Fruit fly (Drosophila melanogaster) whole organism, embryonic: ENCODE data around the gene CG32281.

Source experiments
- ATbp ChIP-seq: fragments of 200-800 bp; sonication (Bioruptor generic); optimal IDR thresholded peaks from 2 replicates; lab custom pipeline; 2017; ENCODE audit warnings: missing biosample characterization, mild to moderate bottlenecking, missing genetic modification characterization, missing genetic modification reagents
- Blimp-1 ChIP-seq: fragments of 200-800 bp; sonication (Bioruptor generic); optimal IDR thresholded peaks from 3 replicates; lab custom pipeline; 2018; ENCODE audit warnings: missing biosample characterization, missing genetic modification characterization, mild to moderate bottlenecking, moderate library complexity, missing genetic modification reagents
- CG10209 ChIP-seq: fragments of 200-800 bp; sonication (Bioruptor generic); optimal IDR thresholded peaks from 3 replicates; lab custom pipeline; 2017; ENCODE audit warnings: missing biosample characterization, mild to moderate bottlenecking, missing genetic modification characterization, missing genetic modification reagents
- CG10267 ChIP-seq: fragments of 200-800 bp; sonication (Bioruptor generic); optimal IDR thresholded peaks from 2 replicates; lab custom pipeline; 2018; ENCODE audit warnings: missing biosample characterization, mild to moderate bottlenecking, missing genetic modification characterization, moderate library complexity
- CG12104 ChIP-seq: fragments of 200-800 bp; sonication (Bioruptor generic); optimal IDR thresholded peaks from 3 replicates; lab custom pipeline; 2016; ENCODE audit warnings: missing biosample characterization, missing genetic modification characterization
- CG12659 ChIP-seq: fragments of 200-800 bp; sonication (Bioruptor generic); optimal IDR thresholded peaks from 3 replicates; lab custom pipeline; 2017; ENCODE audit warnings: mild to moderate bottlenecking, missing biosample characterization, missing genetic modification reagents, missing genetic modification characterization
- CG13424 ChIP-seq: fragments of 200-800 bp; sonication (Bioruptor generic); optimal IDR thresholded peaks from 2 replicates; lab custom pipeline; 2019; ENCODE audit warnings: missing biosample characterization, mild to moderate bottlenecking, missing genetic modification characterization, moderate library complexity
- CG13775 ChIP-seq: fragments of 200-800 bp; sonication (Bioruptor generic); optimal IDR thresholded peaks from 3 replicates; lab custom pipeline; 2017; ENCODE audit warnings: missing biosample characterization, mild to moderate bottlenecking, missing genetic modification characterization
- CG14965 ChIP-seq: fragments of 200-800 bp; sonication (Bioruptor generic); optimal IDR thresholded peaks from 2 replicates; lab custom pipeline; 2016; ENCODE audit warnings: missing biosample characterization, missing genetic modification characterization, borderline replicate concordance
- CG15601 ChIP-seq: fragments of 200-800 bp; sonication (Bioruptor generic); optimal IDR thresholded peaks from 3 replicates; lab custom pipeline; 2019; ENCODE audit warnings: missing biosample characterization, mild to moderate bottlenecking, missing genetic modification characterization, moderate library complexity
- CG15696 ChIP-seq: fragments of 200-800 bp; sonication (Bioruptor generic); optimal IDR thresholded peaks from 2 replicates; lab custom pipeline; 2019; ENCODE audit warnings: missing biosample characterization, mild to moderate bottlenecking, missing genetic modification characterization, moderate library complexity
- CG1603 ChIP-seq: fragments of 200-800 bp; sonication (Bioruptor generic); optimal IDR thresholded peaks from 2 replicates; lab custom pipeline; 2019; ENCODE audit warnings: missing biosample characterization, mild to moderate bottlenecking, missing genetic modification characterization, moderate library complexity
- CG16779 ChIP-seq: fragments of 200-800 bp; sonication (Bioruptor generic); IDR thresholded peaks from 2 replicates; pipeline ENCODE4 v1.3.6; 2022; ENCODE audit warnings: missing biosample characterization, missing genetic modification characterization
- CG16815 ChIP-seq: fragments of 200-800 bp; sonication (Bioruptor generic); optimal IDR thresholded peaks from 3 replicates; lab custom pipeline; 2017; ENCODE audit warnings: missing biosample characterization, mild to moderate bottlenecking, missing genetic modification characterization
- CG18476 ChIP-seq: fragments of 200-800 bp; sonication (Bioruptor generic); optimal IDR thresholded peaks from 2 replicates; lab custom pipeline; 2016; ENCODE audit warnings: missing biosample characterization, mild to moderate bottlenecking, missing genetic modification characterization
- CG2116 ChIP-seq: fragments of 200-800 bp; sonication (Bioruptor generic); optimal IDR thresholded peaks from 3 replicates; lab custom pipeline; 2018; ENCODE audit warnings: missing biosample characterization, mild to moderate bottlenecking, missing genetic modification characterization
- CG30403 ChIP-seq: fragments of 200-800 bp; sonication (Bioruptor generic); optimal IDR thresholded peaks from 3 replicates; lab custom pipeline; 2016; ENCODE audit warnings: missing biosample characterization, missing genetic modification characterization
- CG32532 ChIP-seq: fragments of 200-800 bp; sonication (Bioruptor generic); IDR thresholded peaks from 2 replicates; pipeline ENCODE4 v1.3.6; 2022; ENCODE audit warnings: missing biosample characterization, missing genetic modification characterization
- CG34376 ChIP-seq: fragments of 200-800 bp; sonication (Bioruptor generic); optimal IDR thresholded peaks from 2 replicates; lab custom pipeline; 2018; ENCODE audit warnings: missing biosample characterization, mild to moderate bottlenecking, missing genetic modification characterization
- CG6791 ChIP-seq: fragments of 200-800 bp; sonication (Bioruptor generic); IDR thresholded peaks from 3 replicates; pipeline ENCODE4 v1.3.6; 2022; ENCODE audit warnings: missing biosample characterization, missing genetic modification characterization; ENCODE audit not compliant: partially characterized antibody
- CG8478 ChIP-seq: fragments of >200 bp; optimal IDR thresholded peaks from 2 replicates; lab custom pipeline; 2018
- CG8924 ChIP-seq: fragments of 200-800 bp; optimal IDR thresholded peaks from 3 replicates; lab custom pipeline; 2019; ENCODE audit warnings: missing biosample characterization, mild to moderate bottlenecking, missing genetic modification characterization, moderate library complexity
- Dek ChIP-seq: fragments of 200-800 bp; sonication (Bioruptor generic); optimal IDR thresholded peaks from 3 replicates; lab custom pipeline; 2019; ENCODE audit warnings: missing biosample characterization, mild to moderate bottlenecking, missing genetic modification characterization, moderate library complexity
- E2f2 ChIP-seq: fragments of 200-800 bp; sonication (Bioruptor generic); IDR thresholded peaks from 2 replicates; pipeline ENCODE4 v1.3.6; 2022; ENCODE audit warnings: missing biosample characterization, missing genetic modification characterization
- Hsf ChIP-seq: fragments of 200-800 bp; sonication (Bioruptor generic); optimal IDR thresholded peaks from 3 replicates; lab custom pipeline; 2016; ENCODE audit warnings: missing biosample characterization, missing genetic modification characterization
- Med ChIP-seq: fragments of 200-800 bp; sonication (Bioruptor generic); peaks from one replicate; lab custom pipeline; 2016; ENCODE audit warnings: missing biosample characterization, missing genetic modification characterization, mild to moderate bottlenecking, inconsistent platforms, moderate library complexity
- Mes4 ChIP-seq: fragments of 200-800 bp; sonication (Bioruptor generic); optimal IDR thresholded peaks from 2 replicates; lab custom pipeline; 2016; ENCODE audit warnings: missing biosample characterization, missing genetic modification characterization
- NC2β ChIP-seq: fragments of 200-800 bp; sonication (Bioruptor generic); optimal IDR thresholded peaks from 2 replicates; lab custom pipeline; 2016; ENCODE audit warnings: missing biosample characterization, missing genetic modification characterization
- Rfx ChIP-seq: fragments of 200-800 bp; sonication (Bioruptor generic); IDR thresholded peaks from 2 replicates; pipeline ENCODE4 v1.3.6; 2022; ENCODE audit warnings: missing biosample characterization, missing genetic modification characterization
- Ssrp ChIP-seq: fragments of 200-800 bp; sonication (Bioruptor generic); optimal IDR thresholded peaks from 2 replicates; lab custom pipeline; 2018; ENCODE audit warnings: missing biosample characterization, mild to moderate bottlenecking, missing genetic modification characterization, moderate library complexity
- Tbp ChIP-seq: fragments of >200 bp; optimal IDR thresholded peaks from 2 replicates; lab custom pipeline; 2018; ENCODE audit warnings: missing biosample characterization, missing genetic modification characterization
- Xbp1 ChIP-seq: fragments of 200-800 bp; sonication (Bioruptor generic); optimal IDR thresholded peaks from 3 replicates; lab custom pipeline; 2016; ENCODE audit warnings: missing biosample characterization, mild to moderate bottlenecking, missing genetic modification characterization
- Xrp1 ChIP-seq: fragments of 200-800 bp; sonication (Bioruptor generic); IDR thresholded peaks from 2 replicates; pipeline ENCODE4 v1.3.6; 2022; ENCODE audit warnings: missing biosample characterization, missing genetic modification characterization
- ac ChIP-seq: fragments of 200-800 bp; sonication (Bioruptor generic); optimal IDR thresholded peaks from 3 replicates; lab custom pipeline; 2017; ENCODE audit warnings: missing biosample characterization, mild to moderate bottlenecking, missing genetic modification characterization
- amos ChIP-seq: fragments of 200-800 bp; sonication (Bioruptor generic); IDR thresholded peaks from 2 replicates; pipeline ENCODE4 v1.3.6; 2022; ENCODE audit warnings: missing biosample characterization, missing genetic modification characterization; ENCODE audit not compliant: partially characterized antibody
- crp ChIP-seq, 2 experiments: fragments of 200-800 bp; sonication (Bioruptor generic); optimal IDR thresholded peaks; 2 replicates in 1 of 2; 3 replicates in 1 of 2; lab custom pipeline; 2017; ENCODE audit warnings: missing biosample characterization in 2 of 2, missing genetic modification characterization in 2 of 2, mild to moderate bottlenecking in 1 of 2, moderate library complexity in 1 of 2
- insv ChIP-seq, 2 experiments: fragments of 200-800 bp; sonication (Bioruptor generic); optimal IDR thresholded peaks; 3 replicates each; lab custom pipeline; 2016 to 2018; ENCODE audit warnings: missing biosample characterization in 2 of 2, missing genetic modification characterization in 2 of 2
- lilli ChIP-seq: fragments of 200-800 bp; sonication (Bioruptor generic); optimal IDR thresholded peaks from 3 replicates; lab custom pipeline; 2016; ENCODE audit warnings: missing biosample characterization, missing genetic modification characterization
- mld ChIP-seq: fragments of 200-800 bp; sonication (Bioruptor generic); IDR thresholded peaks from 3 replicates; pipeline ENCODE4 v1.3.6; 2022; ENCODE audit warnings: missing biosample characterization, missing genetic modification characterization; ENCODE audit not compliant: partially characterized antibody
- odd ChIP-seq: fragments of 200-800 bp; sonication (Bioruptor generic); optimal IDR thresholded peaks from 2 replicates; lab custom pipeline; 2017; ENCODE audit warnings: missing biosample characterization, mild to moderate bottlenecking, missing genetic modification characterization
- repo ChIP-seq: fragments of 200-800 bp; sonication (Bioruptor generic); optimal IDR thresholded peaks from 2 replicates; lab custom pipeline; 2016; ENCODE audit warnings: missing biosample characterization, missing genetic modification characterization
- row ChIP-seq: fragments of 200-800 bp; sonication (Bioruptor generic); IDR thresholded peaks from 3 replicates; pipeline ENCODE4 v1.3.6; 2022; ENCODE audit warnings: missing biosample characterization, missing genetic modification characterization
- sens-2 ChIP-seq: fragments of 200-800 bp; sonication (Bioruptor generic); IDR thresholded peaks from 2 replicates; pipeline ENCODE4 v1.3.6; 2022; ENCODE audit warnings: missing biosample characterization, missing genetic modification characterization
- sima ChIP-seq: fragments of 200-800 bp; sonication (Bioruptor generic); optimal IDR thresholded peaks from 2 replicates; lab custom pipeline; 2016; ENCODE audit warnings: missing biosample characterization, missing genetic modification characterization
- sna ChIP-seq: fragments of 200-800 bp; sonication (Bioruptor generic); IDR thresholded peaks from 2 replicates; pipeline ENCODE4 v1.3.6; 2022; ENCODE audit warnings: missing biosample characterization, missing genetic modification characterization; ENCODE audit not compliant: partially characterized antibody
- stwl ChIP-seq: fragments of 200-800 bp; sonication (Bioruptor generic); optimal IDR thresholded peaks from 3 replicates; lab custom pipeline; 2018; ENCODE audit warnings: missing biosample characterization, mild to moderate bottlenecking, missing genetic modification characterization, moderate library complexity
- sug ChIP-seq: fragments of 200-800 bp; optimal IDR thresholded peaks from 2 replicates; lab custom pipeline; 2019; ENCODE audit warnings: missing biosample characterization, mild to moderate bottlenecking, missing genetic modification characterization, moderate library complexity
- usp ChIP-seq: fragments of >200 bp; optimal IDR thresholded peaks from 2 replicates; lab custom pipeline; 2017; ENCODE audit warnings: missing biosample characterization, missing genetic modification characterization
- zen ChIP-seq: fragments of 200-800 bp; sonication (Bioruptor generic); optimal IDR thresholded peaks from 3 replicates; lab custom pipeline; 2018; ENCODE audit warnings: missing biosample characterization, mild to moderate bottlenecking, missing genetic modification characterization, moderate library complexity

CG32281 gene

dm6 chr3L:3143383-3143962, 25.7 kb upstream of the CG32281 start, which contains the start of the genes CG11537 and Alg2 (continued):
- TF ChIP-seq CG1603 (tag; lab: Kevin White, UChicago) (peak; percentile 28), sug (tag; lab: Kevin White, UChicago) (peak; percentile 4), ac (GFP tag; lab: Kevin White, UChicago) (no peak), CG34376 (no peak), Hsf (GFP tag; lab: Kevin White, UChicago) (no peak), row (GFP tag; lab: Robert Waterston, UW) (peak; percentile 62; the same call in 2 of the 3 replicates), CG18476 (GFP tag; lab: Kevin White, UChicago) (peak; percentile 12), CG12659 (peak; percentile 49), Rfx (GFP tag; lab: Robert Waterston, UW) (peak; percentile 56), repo (GFP tag; lab: Kevin White, UChicago) (no peak), CG10209 (GFP tag; lab: Kevin White, UChicago) (peak; percentile 34), sens-2 (GFP tag; lab: Robert Waterston, UW) (no peak), usp (GFP tag; lab: Kevin White, UChicago) (no peak), CG6791 (no peak), Xbp1 (GFP tag; lab: Kevin White, UChicago) (peak; percentile 34), mld (GFP tag; lab: Robert Waterston, UW) (no peak), amos (peak; percentile 28; the same call in 1 of the 2 replicates), Xrp1 (GFP tag; lab: Robert Waterston, UW) (peak; percentile 17; the same call in 1 of the 2 replicates), Med (GFP tag; lab: Kevin White, UChicago) (peak; percentile 29), Blimp-1 (GFP tag; lab: Kevin White, UChicago) (peak; percentile 21), CG16815 (GFP tag; lab: Kevin White, UChicago) (no peak), CG32532 (GFP tag; lab: Robert Waterston, UW) (peak; percentile 52), sima (GFP tag; lab: Kevin White, UChicago) (no peak), zen (no peak), CG8478 (lab: Kevin White, UChicago) (no peak), CG13424 (tag; lab: Kevin White, UChicago) (peak; percentile 24), CG15601 (tag; lab: Kevin White, UChicago) (peak; percentile 32), insv (GFP tag; optimal IDR thresholded peaks at IDR 0.05; lab: Kevin White, UChicago) (peak in 1 of 2 experiments; percentile 6), CG14965 (no peak), CG15696 (tag; lab: Kevin White, UChicago) (peak; percentile 0), Ssrp (tag; lab: Kevin White, UChicago) (no peak), CG12104 (GFP tag; lab: Kevin White, UChicago) (no peak), NC2β (GFP tag; lab: Kevin White, UChicago) (no peak), stwl (tag; lab: Kevin White, UChicago) (peak; percentile 28), Tbp (GFP tag; lab: Kevin White, UChicago) (peak; percentile 46), ATbp (GFP tag; lab: Kevin White, UChicago) (no peak), Mes4 (GFP tag; lab: Kevin White, UChicago) (no peak), E2f2 (GFP tag; lab: Robert Waterston, UW) (peak; percentile 36), CG30403 (GFP tag; lab: Kevin White, UChicago) (peak; percentile 22), odd (GFP tag; lab: Kevin White, UChicago) (no peak), CG2116 (GFP tag; lab: Kevin White, UChicago) (peak; percentile 35), lilli (GFP tag; lab: Kevin White, UChicago) (peak; percentile 38), Dek (tag; lab: Kevin White, UChicago) (peak; percentile 12), CG16779 (GFP tag; lab: Robert Waterston, UW) (no peak), sna (GFP tag; lab: Robert Waterston, UW) (no peak), CG8924 (tag; lab: Kevin White, UChicago) (peak; percentile 66), CG13775 (peak; percentile 25), CG10267 (peak; percentile 44), crp (GFP tag; optimal IDR thresholded peaks at IDR 0.05; lab: Kevin White, UChicago) (peak in 1 of 2 experiments; percentile 80)
